Fruit fly (Drosophila melanogaster): ENCODE measurements around the gene hth.

Gene hth

DNA sequence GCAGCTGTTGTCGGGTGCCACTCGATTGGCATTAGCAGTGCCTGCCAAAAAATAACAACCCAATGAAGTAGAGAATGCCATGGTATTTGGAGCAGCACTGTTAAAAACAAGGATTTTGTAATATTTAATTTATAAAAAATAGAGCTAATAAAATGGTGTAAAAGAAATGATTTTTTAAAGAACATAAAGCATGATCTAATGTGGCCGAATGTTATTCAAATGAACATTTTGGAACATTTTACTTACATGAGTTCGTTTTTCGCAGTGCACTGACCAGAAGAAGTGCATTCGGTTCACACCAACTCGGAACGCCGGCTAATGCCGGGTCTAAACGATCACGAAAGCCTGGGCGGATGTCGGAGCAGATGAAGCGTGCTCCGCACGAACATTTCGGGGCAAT, 132.6 kb downstream of the hth start (continued):
- no peak for TF ChIP-seq ssp (GFP tag; IDR thresholded peaks at IDR 0.05)
- TF ChIP-seq dmrt11E (tag; optimal IDR thresholded peaks at IDR 0.05), result peak; percentile 41
- TF ChIP-seq CG4707 (GFP tag; optimal IDR thresholded peaks at IDR 0.05), result no peak
- no peak for TF ChIP-seq CG11247 (GFP tag; IDR thresholded peaks at IDR 0.05)
- TF ChIP-seq gem (tag; optimal IDR thresholded peaks at IDR 0.05), result peak; percentile 55
- no peak for TF ChIP-seq Taf1 (GFP tag; IDR thresholded peaks at IDR 0.05)
- TF ChIP-seq vnd (GFP tag; IDR thresholded peaks at IDR 0.05; ENCODE audit: partially characterized antibody), result no peak
- TF ChIP-seq gro (GFP tag; optimal IDR thresholded peaks at IDR 0.05), result no peak
- no peak for TF ChIP-seq CG33213 (GFP tag; optimal IDR thresholded peaks at IDR 0.05)
- TF ChIP-seq mirr (GFP tag; optimal IDR thresholded peaks at IDR 0.05), result no peak
- no peak for TF ChIP-seq NK7.1 (GFP tag; optimal IDR thresholded peaks at IDR 0.05)
- TF ChIP-seq Xbp1 (GFP tag; optimal IDR thresholded peaks at IDR 0.05), result no peak
- no peak for TF ChIP-seq HLHmδ (GFP tag; optimal IDR thresholded peaks at IDR 0.05)
- TF ChIP-seq da (GFP tag; optimal IDR thresholded peaks at IDR 0.05), result no peak
- TF ChIP-seq tx (GFP tag; optimal IDR thresholded peaks at IDR 0.05), result no peak
- TF ChIP-seq CG5180 (GFP tag; optimal IDR thresholded peaks at IDR 0.05), result no peak
- TF ChIP-seq CG2889 (GFP tag; IDR thresholded peaks at IDR 0.05), result no peak
- no peak for TF ChIP-seq Jarid2 (GFP tag; optimal IDR thresholded peaks at IDR 0.05)
- TF ChIP-seq CG18011 (GFP tag; optimal IDR thresholded peaks at IDR 0.05), result no peak
- no peak for TF ChIP-seq sr (GFP tag; IDR thresholded peaks at IDR 0.05)
- peak; percentile 16 for TF ChIP-seq trem (tag; optimal IDR thresholded peaks at IDR 0.05)
- no peak for TF ChIP-seq CG8765 (GFP tag; IDR thresholded peaks at IDR 0.05)
- peak; percentile 21 for TF ChIP-seq CG14710 (tag; optimal IDR thresholded peaks at IDR 0.05)
- no peak for TF ChIP-seq MBD-R2 (GFP tag; IDR thresholded peaks at IDR 0.05)
- peak; percentile 46; the same call in 1 of the 3 replicates for TF ChIP-seq ci (GFP tag; IDR thresholded peaks at IDR 0.05)
- TF ChIP-seq hb (GFP tag; IDR thresholded peaks at IDR 0.05; ENCODE audit: partially characterized antibody), result no peak
- TF ChIP-seq CG18599 (GFP tag; optimal IDR thresholded peaks at IDR 0.05), result peak; percentile 19
- no peak for TF ChIP-seq CG11723 (GFP tag; optimal IDR thresholded peaks at IDR 0.05)
- TF ChIP-seq disco-r (GFP tag; optimal IDR thresholded peaks at IDR 0.05), result no peak
- no peak for TF ChIP-seq Aef1 (GFP tag; IDR thresholded peaks at IDR 0.05)
- peak; percentile 14 for TF ChIP-seq Sox102F (GFP tag; optimal IDR thresholded peaks at IDR 0.05)
- TF ChIP-seq klu (GFP tag; IDR thresholded peaks at IDR 0.05), result no peak
- peak; percentile 38 for TF ChIP-seq nmo (GFP tag; optimal IDR thresholded peaks at IDR 0.05)
- no peak for TF ChIP-seq gt (GFP tag; IDR thresholded peaks at IDR 0.05)
- TF ChIP-seq ems (GFP tag; optimal IDR thresholded peaks at IDR 0.05), result no peak
- no peak for TF ChIP-seq CG10565 (GFP tag; optimal IDR thresholded peaks at IDR 0.05)
- peak in 1 of 2 experiments; percentile 42 for TF ChIP-seq bsh (GFP tag; optimal IDR thresholded peaks at IDR 0.05)
- TF ChIP-seq CG6791 (GFP tag; IDR thresholded peaks at IDR 0.05; ENCODE audit: partially characterized antibody), result no peak
- TF ChIP-seq Dip2 (GFP tag; IDR thresholded peaks at IDR 0.05), result no peak
- no peak for TF ChIP-seq CG1792 (GFP tag; optimal IDR thresholded peaks at IDR 0.05)
- TF ChIP-seq CG13775 (GFP tag; optimal IDR thresholded peaks at IDR 0.05), result peak; percentile 12
- TF ChIP-seq Dip3 (GFP tag; optimal IDR thresholded peaks at IDR 0.05), result no peak
- no peak for TF ChIP-seq dm (GFP tag; optimal IDR thresholded peaks at IDR 0.05)
- no peak for TF ChIP-seq Dll (GFP tag; IDR thresholded peaks at IDR 0.05; ENCODE audit: partially characterized antibody)
- no peak for TF ChIP-seq Ravus (GFP tag; IDR thresholded peaks at IDR 0.05)
- TF ChIP-seq CG1832 (GFP tag; optimal IDR thresholded peaks at IDR 0.05), result no peak
- TF ChIP-seq CG14667 (GFP tag; IDR thresholded peaks at IDR 0.05), result no peak
- no peak for TF ChIP-seq croc (GFP tag; conservative IDR thresholded peaks at IDR 0.05)
- no peak for TF ChIP-seq zen (tag; optimal IDR thresholded peaks at IDR 0.05)
- TF ChIP-seq h (optimal IDR thresholded peaks at IDR 0.05), result no peak
- no peak for TF ChIP-seq Sry-δ (GFP tag; optimal IDR thresholded peaks at IDR 0.05)
- TF ChIP-seq phol (tag; optimal IDR thresholded peaks at IDR 0.05), result peak; percentile 33

Measured in whole organism, embryonic.